Worm (Caenorhabditis elegans): ENCODE measurements around the gene rpn-3.

The rpn-3 gene

DNA sequence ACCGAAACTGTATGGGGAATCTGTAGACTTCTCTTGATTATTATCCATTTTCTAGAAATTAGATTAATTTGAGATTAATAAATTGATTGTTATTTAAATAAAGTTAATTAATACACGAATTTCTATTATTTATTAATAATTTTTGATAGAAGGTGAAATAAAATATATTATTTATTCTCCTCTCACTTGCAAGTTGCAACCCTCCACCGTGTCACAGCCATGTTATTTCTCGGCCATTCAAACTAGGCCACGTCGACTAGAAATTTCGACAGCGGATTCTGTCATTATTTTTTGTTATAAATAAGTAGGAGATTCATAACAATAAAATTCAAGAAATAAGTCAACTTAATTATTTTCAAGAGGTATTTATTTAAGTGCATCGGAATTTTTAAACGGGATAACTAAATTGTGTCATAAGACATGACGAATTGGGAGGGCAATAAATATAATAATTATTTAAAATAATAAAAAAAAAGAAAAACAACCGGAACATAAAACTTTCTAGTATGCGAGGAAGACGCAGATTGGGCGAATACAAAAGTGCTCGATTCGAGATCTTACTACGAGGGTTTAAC lies 3.5 kb upstream of the rpn-3 start, which contains the start of gene ufbp-1 (continued):
- TF ChIP-seq egl-27 (tag; optimal IDR thresholded peaks at IDR 0.05) (no peak), unc-98 (GFP tag; IDR thresholded peaks at IDR 0.05) (no peak), grh-1 (GFP tag; IDR thresholded peaks at IDR 0.05) (no peak), ets-5 (GFP tag; IDR thresholded peaks at IDR 0.05) (no peak), swsn-7 (tag; optimal IDR thresholded peaks at IDR 0.05) (peak; percentile 55), zip-4 (GFP tag; optimal IDR thresholded peaks at IDR 0.05) (peak; percentile 5), ama-1 (optimal IDR thresholded peaks at IDR 0.05) (peak; percentile 99), C04F5.9 (tag; optimal IDR thresholded peaks at IDR 0.05) (no peak), ztf-4 (tag; optimal IDR thresholded peaks at IDR 0.05) (peak; percentile 92), mef-2 (tag; optimal IDR thresholded peaks at IDR 0.05) (no peak), aha-1 (tag; optimal IDR thresholded peaks at IDR 0.05) (no peak), nhr-237 (tag; optimal IDR thresholded peaks at IDR 0.05) (no peak), nhr-20 (tag; optimal IDR thresholded peaks at IDR 0.05) (peak; percentile 55), lin-14 (GFP tag; optimal IDR thresholded peaks at IDR 0.05) (peak; percentile 51)

DNA sequence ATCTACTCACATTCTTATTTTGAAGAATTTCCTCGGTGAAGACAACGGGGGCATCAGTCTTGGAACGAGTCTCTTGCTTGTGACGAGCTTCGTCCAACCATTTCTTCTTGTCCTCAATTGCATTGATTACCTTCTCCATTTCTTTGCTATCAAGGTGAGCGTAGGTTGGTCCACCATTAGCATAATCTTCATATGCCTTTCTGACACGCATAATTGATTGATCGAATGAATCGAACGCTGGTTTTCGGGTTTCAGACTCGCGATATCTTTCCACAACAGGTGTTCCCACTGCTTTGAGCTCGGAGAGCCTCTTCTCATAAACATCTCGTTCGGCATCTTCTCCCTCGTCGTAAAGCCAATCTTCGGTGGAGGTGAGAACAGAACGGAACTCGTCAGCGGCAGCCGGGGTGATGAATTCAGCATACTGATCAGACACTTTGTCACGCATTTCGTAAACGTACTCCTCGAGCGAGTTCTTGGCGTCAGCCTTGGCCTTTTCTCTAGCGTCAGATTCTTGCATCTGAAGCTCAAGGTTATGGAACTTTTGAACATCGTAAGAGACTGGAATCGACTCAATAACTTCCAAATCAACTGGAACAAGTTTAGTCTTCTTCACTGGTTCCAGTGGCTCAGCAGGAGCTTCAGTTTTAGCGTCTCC lies 2.6 kb upstream of the rpn-3 start:
- TF ChIP-seq aly-2 (tag; optimal IDR thresholded peaks at IDR 0.05) (peak; percentile 54), ama-1 (optimal IDR thresholded peaks at IDR 0.05) (peak; percentile 70), skn-1 (tag; optimal IDR thresholded peaks at IDR 0.05) (peak; percentile 30), dpl-1 (GFP tag; optimal IDR thresholded peaks at IDR 0.05) (no peak)

DNA sequence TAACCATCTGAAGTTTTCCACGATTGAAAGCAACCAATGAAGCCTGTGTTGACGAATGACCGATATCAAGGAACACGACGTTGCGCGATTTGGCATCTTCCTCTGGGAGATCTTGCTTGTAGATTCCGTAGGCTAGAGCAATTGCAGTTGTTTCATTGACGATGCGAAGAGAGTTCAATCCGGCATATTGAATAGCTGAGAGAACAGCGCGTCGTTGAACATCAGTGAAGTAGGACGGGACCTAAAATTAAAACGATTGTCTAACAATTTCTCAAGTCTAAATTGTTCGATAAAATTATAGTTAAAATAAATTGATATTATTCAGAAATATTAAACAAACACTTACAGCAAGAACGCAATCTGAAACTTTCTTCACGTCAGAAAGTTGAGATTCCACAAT lies 1.1 kb upstream of the rpn-3 start:
- TF ChIP-seq hpl-2 (GFP tag; optimal IDR thresholded peaks at IDR 0.05) (no peak), mep-1 (tag; optimal IDR thresholded peaks at IDR 0.05) (peak; percentile 53), jun-1 (tag; optimal IDR thresholded peaks at IDR 0.05) (no peak)

DNA sequence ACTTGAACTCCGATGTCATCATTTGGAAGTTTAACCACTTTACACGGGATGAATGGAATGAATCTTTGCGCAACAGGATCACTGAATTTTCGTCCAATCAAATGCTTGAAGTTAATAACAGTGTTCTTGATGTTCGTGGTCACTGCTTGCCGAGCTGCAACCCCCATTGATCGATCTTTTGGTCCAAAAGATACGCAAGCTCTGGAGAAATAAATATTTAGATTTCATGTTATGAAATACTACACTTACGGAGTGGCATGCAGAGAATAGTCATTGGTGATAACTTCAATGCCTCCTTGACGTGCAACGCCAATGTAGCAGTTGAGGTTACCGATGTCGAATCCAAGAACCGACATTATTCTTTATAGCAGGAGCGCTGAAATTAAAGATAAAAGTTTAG lies 619 bp upstream of the rpn-3 start, which contains the start of gene hsp-110:
Gene hsp-110, minus strand, starts transcription at position 376 of the 400 bp plus-strand sequence.
- TF ChIP-seq skn-1 (tag; optimal IDR thresholded peaks at IDR 0.05) (no peak), C04F5.9 (tag; optimal IDR thresholded peaks at IDR 0.05) (no peak), swsn-7 (tag; optimal IDR thresholded peaks at IDR 0.05) (no peak), blmp-1 (tag; optimal IDR thresholded peaks at IDR 0.05) (no peak), fos-1 (tag; optimal IDR thresholded peaks at IDR 0.05) (no peak), lin-14 (GFP tag; optimal IDR thresholded peaks at IDR 0.05) (no peak), ets-5 (GFP tag; IDR thresholded peaks at IDR 0.05) (no peak), unc-86 (tag; optimal IDR thresholded peaks at IDR 0.05) (no peak), unc-62 (GFP tag; optimal IDR thresholded peaks at IDR 0.05) (no peak), dsc-1 (tag; optimal IDR thresholded peaks at IDR 0.05) (no peak), ceh-63 (GFP tag; optimal IDR thresholded peaks at IDR 0.05) (no peak), aha-1 (tag; optimal IDR thresholded peaks at IDR 0.05) (no peak), nhr-20 (tag; optimal IDR thresholded peaks at IDR 0.05) (no peak), isw-1 (GFP tag; IDR thresholded peaks at IDR 0.05) (no peak), ceh-88 (GFP tag; IDR thresholded peaks at IDR 0.05) (no peak)

DNA sequence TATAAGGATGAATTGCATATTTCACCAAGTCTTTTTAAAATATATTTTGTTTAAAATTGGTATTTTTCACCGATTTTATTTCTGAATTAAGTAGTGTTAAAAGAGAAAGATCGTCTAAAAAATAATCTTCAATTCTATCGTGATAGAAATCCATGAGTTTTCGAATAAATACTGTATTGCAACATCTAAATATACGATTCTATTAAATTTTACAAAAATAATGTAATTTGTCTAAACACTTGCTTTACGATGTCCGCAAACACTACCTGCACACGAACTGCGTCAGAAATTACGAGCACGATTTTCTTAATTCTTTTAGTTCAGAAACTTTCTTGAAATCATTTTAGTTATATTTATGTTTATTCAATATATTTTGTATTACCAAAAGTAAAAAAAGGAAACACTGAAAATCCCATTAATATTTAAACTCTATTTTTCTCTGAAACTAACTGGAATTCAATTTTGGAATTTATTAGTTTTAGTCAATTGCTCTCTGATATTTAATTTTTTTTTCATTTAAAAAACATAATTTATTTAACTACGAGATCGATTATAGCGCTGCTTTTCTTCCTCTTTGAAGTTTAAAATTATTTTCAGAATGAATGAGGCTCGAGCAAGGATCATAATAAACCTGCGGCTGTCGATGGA lies 2.1 kb downstream of the rpn-3 start, which contains the start of gene mrpl-32:
Gene mrpl-32, plus strand, starts transcription at position 598 of the 648 bp plus-strand sequence.
- TF ChIP-seq C34B4.2 (tag; optimal IDR thresholded peaks at IDR 0.05) (no peak), ceh-90 (tag; optimal IDR thresholded peaks at IDR 0.05) (no peak), nhr-11 (tag; optimal IDR thresholded peaks at IDR 0.05) (no peak), unc-30 (tag; optimal IDR thresholded peaks at IDR 0.05) (no peak), unc-98 (GFP tag; IDR thresholded peaks at IDR 0.05) (no peak), mab-9 (GFP tag; IDR thresholded peaks at IDR 0.05) (no peak), nhr-85 (tag) (no peak), sox-4 (tag; optimal IDR thresholded peaks at IDR 0.05) (no peak), mef-2 (tag; optimal IDR thresholded peaks at IDR 0.05) (no peak), lir-3 (tag; optimal IDR thresholded peaks at IDR 0.05; ENCODE audit: poor library complexity) (no peak), elt-2 (tag; optimal IDR thresholded peaks at IDR 0.05) (no peak), ceh-88 (GFP tag; IDR thresholded peaks at IDR 0.05) (no peak), ces-1 (GFP tag; optimal IDR thresholded peaks at IDR 0.05) (no peak), ceh-63 (GFP tag; optimal IDR thresholded peaks at IDR 0.05) (no peak), nhr-12 (tag; optimal IDR thresholded peaks at IDR 0.05) (no peak), aly-2 (tag; optimal IDR thresholded peaks at IDR 0.05) (peak; percentile 73), egl-13 (tag; optimal IDR thresholded peaks at IDR 0.05) (no peak), pqm-1 (tag; optimal IDR thresholded peaks at IDR 0.05) (no peak), sptf-1 (tag; optimal IDR thresholded peaks at IDR 0.05) (no peak), lin-15B (tag; optimal IDR thresholded peaks at IDR 0.05) (no peak), Y116A8C.19 (tag; optimal IDR thresholded peaks at IDR 0.05; ENCODE audit: borderline replicate concordance) (no peak)

All from whole organism, L1 larva.